Worm (Caenorhabditis elegans) whole organism, L3 larva: ENCODE measurements around the gene K09E9.7.

Source experiments
- R02D3.7 ChIP-seq: fragments of 150-350 bp; optimal IDR thresholded peaks from 2 replicates; lab custom pipeline; 2014; ENCODE audit warnings: missing biosample characterization, missing genetic modification characterization
- ZK546.5 ChIP-seq: sonication (generic microtip); optimal IDR thresholded peaks from 2 replicates; lab custom pipeline; 2017; ENCODE audit warnings: missing biosample characterization, missing genetic modification characterization
- aly-2 ChIP-seq: fragments of 150-350 bp; optimal IDR thresholded peaks from 2 replicates; lab custom pipeline; 2014; ENCODE audit warnings: missing biosample characterization, missing genetic modification characterization
- ama-1 ChIP-seq: fragments of 150-350 bp; optimal IDR thresholded peaks from 2 replicates; lab custom pipeline; 2018
- ceh-16 ChIP-seq: sonication (generic microtip); optimal IDR thresholded peaks from 2 replicates; lab custom pipeline; 2017; ENCODE audit warnings: missing biosample characterization, missing genetic modification characterization
- ceh-28 ChIP-seq: fragments of 150-350 bp; optimal IDR thresholded peaks from 2 replicates; lab custom pipeline; 2014; ENCODE audit warnings: missing biosample characterization, missing genetic modification reagents, missing genetic modification characterization
- ceh-82 ChIP-seq: fragments of 150-350 bp; optimal IDR thresholded peaks from 2 replicates; lab custom pipeline; 2014; ENCODE audit warnings: missing biosample characterization, missing genetic modification characterization
- ceh-9 ChIP-seq: sonication (generic microtip); optimal IDR thresholded peaks from 2 replicates; lab custom pipeline; 2018; ENCODE audit warnings: missing biosample characterization, missing genetic modification characterization
- daf-12 ChIP-seq: fragments of 150-350 bp; optimal IDR thresholded peaks from 2 replicates; lab custom pipeline; 2014; ENCODE audit warnings: missing biosample characterization, missing genetic modification reagents, missing genetic modification characterization
- egl-27 ChIP-seq: sonication (generic microtip); optimal IDR thresholded peaks from 4 replicates; lab custom pipeline; 2017; ENCODE audit warnings: missing biosample characterization, missing genetic modification reagents, missing genetic modification characterization
- egl-5 ChIP-seq: fragments of 150-350 bp; optimal IDR thresholded peaks from 2 replicates; lab custom pipeline; 2017; ENCODE audit warnings: missing biosample characterization, missing genetic modification reagents, missing genetic modification characterization, inconsistent platforms
- elt-1 ChIP-seq: fragments of 150-350 bp; optimal IDR thresholded peaks from 2 replicates; lab custom pipeline; 2014; ENCODE audit warnings: missing biosample characterization, missing genetic modification characterization
- elt-2 ChIP-seq: sonication (generic microtip); optimal IDR thresholded peaks from 2 replicates; lab custom pipeline; 2016; ENCODE audit warnings: missing genetic modification reagents, mild to moderate bottlenecking, missing genetic modification characterization, missing compliant biosample characterization
- elt-3 ChIP-seq, 3 experiments: fragments of 150-350 bp in 1 of 3; sonication (generic microtip) in 2 of 3; optimal IDR thresholded peaks; 2 replicates in 2 of 3; 4 replicates in 1 of 3; lab custom pipeline; 2014 to 2017; ENCODE audit warnings: missing biosample characterization in 3 of 3, missing genetic modification characterization in 3 of 3
- eor-1 ChIP-seq, 2 experiments: fragments of 150-350 bp; optimal IDR thresholded peaks; 2 replicates each; lab custom pipeline; 2014 to 2018; ENCODE audit warnings: missing biosample characterization in 2 of 2, missing genetic modification characterization in 2 of 2
- fkh-10 ChIP-seq: sonication (generic microtip); optimal IDR thresholded peaks from 2 replicates; lab custom pipeline; 2017; ENCODE audit warnings: missing biosample characterization, missing genetic modification reagents, missing genetic modification characterization
- fkh-2 ChIP-seq: fragments of 150-350 bp; optimal IDR thresholded peaks from 2 replicates; lab custom pipeline; 2014; ENCODE audit warnings: missing biosample characterization, missing genetic modification reagents, missing genetic modification characterization
- fos-1 ChIP-seq: fragments of 150-350 bp; optimal IDR thresholded peaks from 2 replicates; lab custom pipeline; 2014; ENCODE audit warnings: missing biosample characterization, missing genetic modification characterization
- hmg-11 ChIP-seq: sonication (generic microtip); optimal IDR thresholded peaks from 2 replicates; lab custom pipeline; 2016; ENCODE audit warnings: missing genetic modification characterization, missing compliant biosample characterization
- jun-1 ChIP-seq: fragments of 150-350 bp; optimal IDR thresholded peaks from 2 replicates; lab custom pipeline; 2014; ENCODE audit warnings: missing biosample characterization, missing genetic modification reagents, missing genetic modification characterization
- lin-15B ChIP-seq: fragments of 150-350 bp; optimal IDR thresholded peaks from 2 replicates; lab custom pipeline; 2014; ENCODE audit warnings: missing biosample characterization, missing genetic modification characterization
- lsy-12 ChIP-seq: sonication (generic microtip); optimal IDR thresholded peaks from 2 replicates; lab custom pipeline; 2016; ENCODE audit warnings: mild to moderate bottlenecking, missing genetic modification characterization, missing compliant biosample characterization
- mdl-1 ChIP-seq: fragments of 150-350 bp; optimal IDR thresholded peaks from 2 replicates; lab custom pipeline; 2014; ENCODE audit warnings: missing biosample characterization, missing genetic modification characterization
- nfya-1 ChIP-seq: sonication (generic microtip); optimal IDR thresholded peaks from 2 replicates; lab custom pipeline; 2017; ENCODE audit warnings: missing genetic modification characterization, mild to moderate bottlenecking, missing compliant biosample characterization, antibody characterized with exemption, moderate library complexity; ENCODE audit not compliant: insufficient read depth
- nhr-11 ChIP-seq: fragments of 150-350 bp; optimal IDR thresholded peaks from 2 replicates; lab custom pipeline; 2014; ENCODE audit warnings: missing biosample characterization, missing genetic modification characterization
- nhr-12 ChIP-seq: fragments of 150-350 bp; optimal IDR thresholded peaks from 2 replicates; lab custom pipeline; 2014; ENCODE audit warnings: missing biosample characterization, missing genetic modification characterization
- nhr-23 ChIP-seq: fragments of 150-350 bp; optimal IDR thresholded peaks from 2 replicates; lab custom pipeline; 2014; ENCODE audit warnings: missing biosample characterization, missing genetic modification reagents, missing genetic modification characterization
- nhr-237 ChIP-seq: fragments of 150-350 bp; optimal IDR thresholded peaks from 2 replicates; lab custom pipeline; 2014; ENCODE audit warnings: missing biosample characterization, missing genetic modification characterization
- nhr-25 ChIP-seq: sonication (generic microtip); optimal IDR thresholded peaks from 2 replicates; lab custom pipeline; 2017; ENCODE audit warnings: missing biosample characterization, missing genetic modification characterization
- nhr-28 ChIP-seq: fragments of 150-350 bp; optimal IDR thresholded peaks from 2 replicates; lab custom pipeline; 2014; ENCODE audit warnings: missing biosample characterization, missing genetic modification characterization
- nhr-43 ChIP-seq: sonication (generic microtip); optimal IDR thresholded peaks from 2 replicates; lab custom pipeline; 2016; ENCODE audit warnings: mild to moderate bottlenecking, missing genetic modification characterization, missing compliant biosample characterization; ENCODE audit not compliant: poor library complexity, severe bottlenecking
- nhr-67 ChIP-seq: fragments of 150-350 bp; optimal IDR thresholded peaks from 2 replicates; lab custom pipeline; 2014; ENCODE audit warnings: missing biosample characterization, missing genetic modification characterization
- nhr-76 ChIP-seq: fragments of 150-350 bp; sonication (generic microtip); optimal IDR thresholded peaks from 5 replicates; lab custom pipeline; 2014; ENCODE audit warnings: missing biosample characterization, missing genetic modification characterization
- nhr-77 ChIP-seq: fragments of 150-350 bp; optimal IDR thresholded peaks from 2 replicates; lab custom pipeline; 2014; ENCODE audit warnings: missing biosample characterization, missing genetic modification characterization
- pha-4 ChIP-seq: fragments of 150-350 bp; optimal IDR thresholded peaks from 2 replicates; lab custom pipeline; 2014; ENCODE audit warnings: missing biosample characterization, missing genetic modification reagents, missing genetic modification characterization
- pqm-1 ChIP-seq: fragments of 150-350 bp; optimal IDR thresholded peaks from 2 replicates; lab custom pipeline; 2017; ENCODE audit warnings: missing biosample characterization, missing genetic modification characterization, inconsistent platforms
- sea-2 ChIP-seq: fragments of 150-350 bp; sonication (generic microtip); optimal IDR thresholded peaks from 4 replicates; lab custom pipeline; 2014; ENCODE audit warnings: missing biosample characterization, missing genetic modification reagents, missing genetic modification characterization
- skn-1 ChIP-seq: fragments of 150-350 bp; optimal IDR thresholded peaks from 2 replicates; lab custom pipeline; 2014; ENCODE audit warnings: missing biosample characterization, missing genetic modification characterization
- snpc-4 ChIP-seq: fragments of 150-350 bp; optimal IDR thresholded peaks from 2 replicates; lab custom pipeline; 2014; ENCODE audit warnings: missing biosample characterization, missing genetic modification characterization
- unc-39 ChIP-seq: sonication (generic microtip); optimal IDR thresholded peaks from 4 replicates; lab custom pipeline; 2017; ENCODE audit warnings: missing biosample characterization, missing genetic modification characterization
- unc-62 ChIP-seq: fragments of 150-350 bp; sonication (generic microtip); optimal IDR thresholded peaks from 4 replicates; lab custom pipeline; 2014; ENCODE audit warnings: missing biosample characterization, missing genetic modification reagents, missing genetic modification characterization
- ztf-11 ChIP-seq: fragments of 150-350 bp; optimal IDR thresholded peaks from 2 replicates; lab custom pipeline; 2014; ENCODE audit warnings: missing biosample characterization, missing genetic modification characterization
- ztf-4 ChIP-seq: fragments of 150-350 bp; optimal IDR thresholded peaks from 2 replicates; lab custom pipeline; 2014; ENCODE audit warnings: missing biosample characterization, missing genetic modification characterization

Gene K09E9.7

ce11 chrX:15608593-15608992 lies 32.1 kb upstream of the K09E9.7 start:
- peak; percentile 15 for TF ChIP-seq nfya-1
- peak; percentile 11 for TF ChIP-seq pha-4 (tag; lab: Kevin White, UChicago)
- peak; percentile 51 for TF ChIP-seq jun-1
- TF ChIP-seq nhr-25 (tag; lab: Kevin White, UChicago), result no peak
- TF ChIP-seq hmg-11 (tag; lab: Kevin White, UChicago), result no peak

DNA sequence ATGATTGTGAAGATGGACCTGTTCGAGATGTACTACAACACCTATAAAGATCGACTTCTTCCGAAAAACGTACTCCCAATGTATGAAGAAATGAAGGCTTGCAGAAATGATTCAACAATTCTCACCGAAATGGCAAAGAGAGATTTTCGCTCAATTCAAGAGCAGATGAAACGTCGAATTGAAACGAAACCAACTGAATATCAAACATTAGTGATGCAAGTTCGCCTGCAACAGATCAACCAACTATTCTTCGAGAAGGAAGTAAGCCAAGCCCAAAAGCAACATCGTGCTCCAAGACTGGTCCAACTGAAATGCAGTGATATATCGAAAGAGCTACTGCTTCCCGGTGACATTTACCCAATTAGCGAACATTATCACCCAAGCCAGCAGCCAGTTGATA lies 31.0 kb upstream of the K09E9.7 start:
- TF ChIP-seq jun-1 (no peak), ama-1 (lab: Kevin White, UChicago) (no peak), eor-1 (tag; optimal IDR thresholded peaks at IDR 0.05; lab: Kevin White, UChicago) (no peak), elt-1 (tag; lab: Kevin White, UChicago) (no peak), elt-2 (no peak), nhr-43 (no peak), R02D3.7 (tag; lab: Kevin White, UChicago) (no peak), pqm-1 (tag; lab: Kevin White, UChicago) (no peak), aly-2 (no peak), skn-1 (tag; lab: Kevin White, UChicago) (no peak), sea-2 (GFP tag; lab: Kevin White, UChicago) (no peak), pha-4 (tag; lab: Kevin White, UChicago) (no peak), ceh-28 (tag; lab: Kevin White, UChicago) (no peak), nfya-1 (no peak), ceh-9 (tag; lab: Kevin White, UChicago) (no peak), nhr-28 (tag; lab: Kevin White, UChicago) (no peak)

DNA sequence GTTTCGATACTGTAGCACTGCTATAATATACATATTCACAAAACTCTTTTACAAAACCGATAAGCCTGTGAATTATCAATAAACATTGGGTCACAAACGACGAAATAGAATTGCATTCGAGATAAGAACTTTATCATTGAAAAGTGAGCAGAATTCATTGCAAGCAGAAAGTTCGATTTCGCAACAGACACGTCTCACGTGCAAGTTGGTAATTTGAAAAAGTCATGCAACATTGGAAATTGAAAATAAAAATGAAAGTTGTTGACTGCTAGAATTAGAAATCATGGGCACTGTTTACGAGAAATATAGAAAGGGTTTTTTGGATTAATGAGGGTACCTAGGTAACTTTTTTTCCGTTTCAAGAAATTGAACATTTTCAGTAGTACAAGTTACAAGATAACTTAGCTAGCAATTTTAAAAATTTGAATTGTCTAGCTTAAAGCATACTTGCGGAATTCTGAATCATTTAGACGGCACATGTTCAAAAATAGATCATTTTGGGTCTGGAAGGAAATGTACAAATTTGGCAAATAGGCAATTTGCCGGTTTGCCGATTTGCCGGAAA lies 30.1 kb upstream of the K09E9.7 start:
- no peak for TF ChIP-seq nhr-67
- no peak for TF ChIP-seq egl-27 (tag; lab: Kevin White, UChicago)
- TF ChIP-seq daf-12 (tag; lab: Kevin White, UChicago), result no peak
- TF ChIP-seq snpc-4, result peak; percentile 12
- peak; percentile 91 for TF ChIP-seq pha-4 (tag; lab: Kevin White, UChicago)
- no peak for TF ChIP-seq nhr-237
- no peak for TF ChIP-seq nhr-76
- TF ChIP-seq ZK546.5 (tag; lab: Kevin White, UChicago), result no peak
- TF ChIP-seq nhr-23 (tag; lab: Kevin White, UChicago), result peak; percentile 17
- no peak for TF ChIP-seq ztf-4 (tag; lab: Kevin White, UChicago)
- peak; percentile 31 for TF ChIP-seq nhr-25 (tag; lab: Kevin White, UChicago)
- TF ChIP-seq ama-1 (lab: Kevin White, UChicago), result peak; percentile 85
- peak; percentile 35 for TF ChIP-seq nhr-77
- TF ChIP-seq eor-1 (tag; optimal IDR thresholded peaks at IDR 0.05; lab: Kevin White, UChicago), result no peak
- TF ChIP-seq mdl-1 (tag; lab: Kevin White, UChicago), result no peak
- TF ChIP-seq fos-1, result peak; percentile 89
- TF ChIP-seq unc-39 (tag; lab: Kevin White, UChicago), result no peak
- TF ChIP-seq unc-62, result no peak
- TF ChIP-seq nhr-43, result no peak
- TF ChIP-seq aly-2, result peak; percentile 51
- TF ChIP-seq ztf-11, result no peak
- TF ChIP-seq skn-1 (tag; lab: Kevin White, UChicago), result peak; percentile 59
- no peak for TF ChIP-seq fkh-10 (GFP tag; lab: Kevin White, UChicago)
- no peak for TF ChIP-seq fkh-2 (tag; lab: Kevin White, UChicago)
- TF ChIP-seq elt-3 (tag; optimal IDR thresholded peaks at IDR 0.05; lab: Kevin White, UChicago), result no peak
- peak; percentile 99 for TF ChIP-seq elt-2
- no peak for TF ChIP-seq elt-1 (tag; lab: Kevin White, UChicago)
- TF ChIP-seq ceh-28 (tag; lab: Kevin White, UChicago), result peak; percentile 78
- TF ChIP-seq ceh-82, result no peak
- TF ChIP-seq jun-1, result peak; percentile 90
- TF ChIP-seq sea-2 (GFP tag; lab: Kevin White, UChicago), result no peak
- no peak for TF ChIP-seq R02D3.7 (tag; lab: Kevin White, UChicago)
- no peak for TF ChIP-seq ceh-9 (tag; lab: Kevin White, UChicago)
- TF ChIP-seq ceh-16 (tag; lab: Kevin White, UChicago), result no peak
- no peak for TF ChIP-seq egl-5 (tag; lab: Kevin White, UChicago)
- TF ChIP-seq nhr-11 (tag; lab: Kevin White, UChicago), result no peak
- no peak for TF ChIP-seq lin-15B (tag; lab: Kevin White, UChicago)
- peak; percentile 97 for TF ChIP-seq pqm-1 (tag; lab: Kevin White, UChicago)
- TF ChIP-seq lsy-12 (tag; lab: Kevin White, UChicago), result peak; percentile 51
- TF ChIP-seq nhr-12 (tag; lab: Kevin White, UChicago), result no peak
- TF ChIP-seq nfya-1, result peak; percentile 56
